Worm (Caenorhabditis elegans): ENCODE measurements around the gene sul-3.

sul-3 gene

DNA sequence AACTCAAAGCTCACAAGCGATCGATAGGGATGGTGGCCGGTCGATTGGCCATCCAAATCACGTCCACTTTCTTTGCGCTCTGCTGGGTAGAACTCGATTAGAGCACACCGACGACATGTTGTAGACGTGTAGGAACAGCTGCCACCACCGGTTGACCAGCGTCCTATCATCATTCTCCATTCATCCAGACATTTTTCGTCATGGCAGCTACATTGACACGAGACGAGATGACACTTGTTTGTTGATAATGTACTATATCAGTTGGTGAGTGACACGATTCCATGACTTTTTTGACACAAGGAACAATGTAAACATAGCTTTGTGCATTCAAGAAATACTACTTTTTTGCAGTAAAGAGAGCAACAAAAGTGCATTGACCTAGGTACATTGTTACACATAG is 32.5 kb upstream of the sul-3 start:
- TF ChIP-seq mxl-2 (GFP tag; conservative IDR thresholded peaks at IDR 0.05), result no peak
- TF ChIP-seq nhr-237 (tag; optimal IDR thresholded peaks at IDR 0.05), result no peak
- TF ChIP-seq mxl-3 (GFP tag; optimal IDR thresholded peaks at IDR 0.05), result no peak
- TF ChIP-seq attf-4 (tag; optimal IDR thresholded peaks at IDR 0.05), result no peak
- TF ChIP-seq F37D6.2 (tag; optimal IDR thresholded peaks at IDR 0.05), result no peak
- TF ChIP-seq nhr-11 (tag; optimal IDR thresholded peaks at IDR 0.05), result peak; percentile 61
- TF ChIP-seq gei-8 (GFP tag; optimal IDR thresholded peaks at IDR 0.05), result no peak
- no peak for TF ChIP-seq jun-1 (tag; optimal IDR thresholded peaks at IDR 0.05)
- TF ChIP-seq daf-8 (GFP tag; IDR thresholded peaks at IDR 0.05), result no peak
- peak; percentile 29; the same call in 1 of the 2 replicates for TF ChIP-seq ceh-20 (GFP tag; IDR thresholded peaks at IDR 0.05)
- peak; percentile 37; the same call in 1 of the 2 replicates for TF ChIP-seq dmd-6 (GFP tag; IDR thresholded peaks at IDR 0.05)
- no peak for TF ChIP-seq ZK337.2 (GFP tag; IDR thresholded peaks at IDR 0.05)
- TF ChIP-seq dmd-8 (GFP tag; IDR thresholded peaks at IDR 0.05), result no peak
- TF ChIP-seq snpc-1.2 (GFP tag; IDR thresholded peaks at IDR 0.05), result no peak
- TF ChIP-seq hlh-11 (tag; optimal IDR thresholded peaks at IDR 0.05), result peak; percentile 54
- peak in 1 of 2 experiments; percentile 93 for TF ChIP-seq unc-62 (GFP tag; optimal IDR thresholded peaks at IDR 0.05 in 1 of 2)
- no peak for TF ChIP-seq unc-62 (tag; optimal IDR thresholded peaks at IDR 0.05)
- no peak for TF ChIP-seq madf-9 (GFP tag; conservative IDR thresholded peaks at IDR 0.05)
- TF ChIP-seq zip-11 (GFP tag; IDR thresholded peaks at IDR 0.05), result no peak
- TF ChIP-seq hif-1 (tag; optimal IDR thresholded peaks at IDR 0.05), result peak in 1 of 2 experiments; percentile 38
- peak; percentile 35 for TF ChIP-seq hlh-30 (tag; optimal IDR thresholded peaks at IDR 0.05; ENCODE audit: insufficient read depth)
- peak in 1 of 2 experiments; percentile 40 for TF ChIP-seq daf-16 (GFP tag; optimal IDR thresholded peaks at IDR 0.05)
- peak; percentile 26 for TF ChIP-seq daf-16 (tag; optimal IDR thresholded peaks at IDR 0.05)

DNA sequence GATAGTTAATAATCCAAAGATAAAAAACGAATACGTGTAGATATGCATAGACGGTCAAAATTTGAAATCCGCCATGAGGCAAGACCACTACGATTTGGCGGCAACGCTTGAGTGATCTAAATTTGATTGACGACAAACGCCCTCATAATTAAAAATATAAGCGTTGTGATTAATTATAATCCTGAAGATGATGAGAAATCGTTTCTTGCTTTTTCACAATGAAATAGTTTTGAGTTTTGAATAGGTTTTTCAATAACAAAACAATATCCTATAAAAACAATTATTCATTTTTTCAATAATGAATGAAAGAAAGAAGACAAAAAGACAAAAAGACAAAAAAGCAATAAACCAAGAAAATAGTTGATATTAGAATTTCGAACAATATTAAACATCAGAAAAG is 13.4 kb upstream of the sul-3 start, which contains the start of gene C54D2.6:
Gene C54D2.6 (minus strand): TSS at position 101 of the 400 bp plus-strand sequence.
- TF ChIP-seq mes-2 (tag; optimal IDR thresholded peaks at IDR 0.05; ENCODE audit: poor library complexity, severe bottlenecking) (no peak), unc-62 (GFP tag; optimal IDR thresholded peaks at IDR 0.05 in 1 of 2) (peak in 1 of 2 experiments; percentile 86), unc-62 (tag; optimal IDR thresholded peaks at IDR 0.05) (no peak)

DNA sequence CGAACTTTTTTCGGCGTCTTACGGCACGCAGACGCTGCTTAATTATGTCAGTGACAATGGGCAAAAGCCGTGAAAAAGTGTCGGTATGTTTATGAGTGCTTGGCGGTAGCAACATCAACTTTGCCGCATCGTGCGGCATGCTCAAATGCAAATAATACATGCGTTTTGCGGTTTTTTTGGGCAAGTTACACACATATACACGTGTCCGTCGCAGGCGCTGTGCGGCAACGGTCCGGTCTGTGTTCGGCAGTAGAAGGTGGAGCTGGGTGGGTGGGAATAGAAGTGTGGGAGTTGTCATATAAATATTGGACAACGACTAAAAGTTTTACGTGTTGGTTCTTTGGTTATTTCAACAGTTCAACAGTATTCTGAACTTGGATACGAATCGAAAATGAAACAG is 8.2 kb upstream of the sul-3 start, which contains the start of gene idpp-11:
Gene idpp-11 (plus strand): TSS at position 301 of the 400 bp plus-strand sequence.
- TF ChIP-seq zip-11 (GFP tag; IDR thresholded peaks at IDR 0.05), result no peak
- TF ChIP-seq Y48G9A.11 (GFP tag; IDR thresholded peaks at IDR 0.05), result no peak
- no peak for TF ChIP-seq T20F7.1 (GFP tag; optimal IDR thresholded peaks at IDR 0.05)
- TF ChIP-seq D1046.2 (GFP tag; IDR thresholded peaks at IDR 0.05), result no peak
- TF ChIP-seq nhr-48 (tag; optimal IDR thresholded peaks at IDR 0.05), result no peak
- TF ChIP-seq egl-27 (tag; optimal IDR thresholded peaks at IDR 0.05), result no peak
- TF ChIP-seq lim-7 (GFP tag; IDR thresholded peaks at IDR 0.05), result no peak
- no peak for TF ChIP-seq daf-12 (tag; optimal IDR thresholded peaks at IDR 0.05)
- no peak for TF ChIP-seq ztf-11 (tag; optimal IDR thresholded peaks at IDR 0.05)

DNA sequence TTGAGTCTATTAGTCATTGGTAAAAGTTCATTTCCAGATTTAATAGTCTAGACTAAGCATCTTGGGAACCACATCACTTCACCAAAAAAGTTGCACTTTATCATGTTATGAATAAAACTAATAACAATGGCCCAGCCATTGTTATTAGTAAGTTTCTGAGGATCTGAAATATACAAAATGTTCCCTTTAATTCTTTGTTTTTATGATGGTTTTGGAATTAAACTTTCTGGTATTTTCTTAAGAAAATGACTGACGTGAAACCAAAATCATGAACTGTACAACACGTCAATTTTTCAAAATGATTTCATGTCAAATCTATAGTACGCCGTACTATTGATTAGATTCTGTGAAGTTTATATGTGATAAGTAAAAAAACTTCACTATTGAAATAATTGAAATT is 6.0 kb upstream of the sul-3 start:
- TF ChIP-seq Y48G9A.11 (GFP tag; IDR thresholded peaks at IDR 0.05), result no peak
- no peak for TF ChIP-seq sdz-12 (GFP tag; optimal IDR thresholded peaks at IDR 0.05)
- peak; percentile 97 for TF ChIP-seq aha-1 (tag)
- TF ChIP-seq egl-43 (GFP tag; IDR thresholded peaks at IDR 0.05), result no peak

DNA sequence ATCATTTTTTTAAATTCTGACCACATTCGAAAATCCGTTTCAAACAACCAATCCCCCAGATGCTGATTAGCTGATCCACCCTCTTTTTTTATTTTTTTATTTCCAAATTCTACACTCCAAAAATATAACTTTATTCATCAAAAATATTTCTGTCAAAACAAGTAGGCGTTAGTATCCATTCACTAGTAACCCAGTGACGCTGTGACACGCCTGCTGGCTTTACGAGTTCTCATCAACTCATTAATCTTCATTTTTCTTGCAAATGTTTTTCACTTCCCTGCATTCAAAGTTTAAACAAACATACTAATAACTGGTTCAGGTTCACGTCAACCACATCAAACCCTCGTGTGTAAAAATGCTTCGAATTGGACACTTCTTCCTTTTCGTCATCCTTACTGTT is 4.6 kb upstream of the sul-3 start, which contains the start of gene nlp-101:
Gene nlp-101 (plus strand): TSS at position 301 of the 400 bp plus-strand sequence.
- TF ChIP-seq hlh-30 (tag; optimal IDR thresholded peaks at IDR 0.05; ENCODE audit: insufficient read depth), result no peak
- peak in 1 of 2 experiments; percentile 1 for TF ChIP-seq unc-62 (GFP tag; optimal IDR thresholded peaks at IDR 0.05 in 1 of 2)
- TF ChIP-seq unc-62 (tag; optimal IDR thresholded peaks at IDR 0.05), result no peak

Measured in whole organism, L4 larva.